Fruit fly (Drosophila melanogaster) whole organism, wandering third instar larva: ENCODE measurements around the gene Cpr67B.

ENCODE experiments used
- Abd-B ChIP-seq: fragments of >200 bp; optimal IDR thresholded peaks from 2 replicates; lab custom pipeline; 2017; ENCODE audit warnings: missing biosample characterization, missing genetic modification characterization
- CG32264 ChIP-seq: fragments of 200-800 bp; sonication (Bioruptor generic); optimal IDR thresholded peaks from 2 replicates; lab custom pipeline; 2016; ENCODE audit warnings: missing biosample characterization, missing genetic modification characterization
- CG9705 ChIP-seq: fragments of 200-800 bp; sonication (Bioruptor generic); optimal IDR thresholded peaks from 2 replicates; lab custom pipeline; 2018; ENCODE audit warnings: missing biosample characterization, mild to moderate bottlenecking, missing genetic modification characterization
- CrebA ChIP-seq: fragments of 200-800 bp; sonication (Bioruptor generic); optimal IDR thresholded peaks from 2 replicates; lab custom pipeline; 2016; ENCODE audit warnings: missing biosample characterization, mild to moderate bottlenecking, missing genetic modification characterization, borderline replicate concordance
- Dfd ChIP-seq: fragments of >200 bp; optimal IDR thresholded peaks from 2 replicates; lab custom pipeline; 2017; ENCODE audit warnings: missing biosample characterization, missing genetic modification characterization
- Dif ChIP-seq: fragments of 200-275, 200-300 bp; sonication (Bioruptor generic); optimal IDR thresholded peaks from 2 replicates; lab custom pipeline; 2018; ENCODE audit warnings: missing biosample characterization, missing genetic modification characterization; ENCODE audit not compliant: partially characterized antibody
- GATAd ChIP-seq: sonication (Bioruptor generic); optimal IDR thresholded peaks from 2 replicates; lab custom pipeline; 2016; ENCODE audit warnings: missing biosample characterization, missing genetic modification characterization
- HLH106 ChIP-seq: fragments of 200-800 bp; optimal IDR thresholded peaks from 3 replicates; lab custom pipeline; 2019; ENCODE audit warnings: missing biosample characterization, mild to moderate bottlenecking, missing genetic modification characterization, moderate library complexity
- Hnf4 ChIP-seq: fragments of 200-800 bp; sonication (Bioruptor generic); optimal IDR thresholded peaks from 2 replicates; lab custom pipeline; 2016; ENCODE audit warnings: missing biosample characterization, mild to moderate bottlenecking, missing genetic modification characterization
- Hr78 ChIP-seq: fragments of >200 bp; optimal IDR thresholded peaks from 2 replicates; lab custom pipeline; 2017; ENCODE audit warnings: missing biosample characterization, missing genetic modification characterization
- Hr83 ChIP-seq: fragments of 200-300 bp; sonication (Bioruptor generic); optimal IDR thresholded peaks from 2 replicates; lab custom pipeline; 2016; ENCODE audit warnings: missing biosample characterization, mild to moderate bottlenecking, missing genetic modification characterization, moderate library complexity; ENCODE audit not compliant: poor library complexity, severe bottlenecking
- Jra ChIP-seq: sonication (Bioruptor generic); optimal IDR thresholded peaks from 2 replicates; lab custom pipeline; 2016; ENCODE audit warnings: missing biosample characterization, missing genetic modification characterization
- Mio ChIP-seq: sonication (Bioruptor generic); optimal IDR thresholded peaks from 2 replicates; lab custom pipeline; 2016; ENCODE audit warnings: missing biosample characterization, missing genetic modification characterization
- Myc ChIP-seq: fragments of >200 bp; optimal IDR thresholded peaks from 2 replicates; lab custom pipeline; 2017
- N ChIP-seq: fragments of >200 bp; optimal IDR thresholded peaks from 2 replicates; lab custom pipeline; 2018; ENCODE audit warnings: missing biosample characterization, missing external identifiers, missing genetic modification characterization
- OdsH ChIP-seq: fragments of 200-800 bp; sonication (Bioruptor generic); optimal IDR thresholded peaks from 2 replicates; lab custom pipeline; 2016; ENCODE audit warnings: missing biosample characterization, mild to moderate bottlenecking, missing genetic modification characterization
- Rel ChIP-seq, 2 experiments: fragments of 200-800 bp; sonication (Bioruptor generic) in 1 of 2; optimal IDR thresholded peaks; 2 replicates in 1 of 2; 3 replicates in 1 of 2; lab custom pipeline; 2016 to 2019; ENCODE audit warnings: mild to moderate bottlenecking in 2 of 2, missing biosample characterization in 2 of 2, missing genetic modification characterization in 2 of 2, moderate library complexity in 1 of 2
- Sp1 ChIP-seq: fragments of 200-800 bp; sonication (Bioruptor generic); optimal IDR thresholded peaks from 3 replicates; lab custom pipeline; 2019; ENCODE audit warnings: missing biosample characterization, mild to moderate bottlenecking, missing genetic modification characterization, moderate library complexity
- Vsx2 ChIP-seq: fragments of 200-300, 225-300 bp; sonication (Bioruptor generic); optimal IDR thresholded peaks from 2 replicates; lab custom pipeline; 2018; ENCODE audit warnings: missing biosample characterization, missing genetic modification characterization; ENCODE audit not compliant: partially characterized antibody
- br ChIP-seq: fragments of 200-800 bp; sonication (Bioruptor generic); optimal IDR thresholded peaks from 2 replicates; lab custom pipeline; 2016; ENCODE audit warnings: missing biosample characterization, missing genetic modification characterization
- brk ChIP-seq: fragments of 200-800 bp; sonication (Bioruptor generic); optimal IDR thresholded peaks from 2 replicates; lab custom pipeline; 2016; ENCODE audit warnings: missing biosample characterization, mild to moderate bottlenecking, missing genetic modification characterization
- dl ChIP-seq, 2 experiments: fragments of 175-275, 200-275 bp in 1 of 2; fragments of 200-275 bp in 1 of 2; sonication (Bioruptor generic); optimal IDR thresholded peaks; lab custom pipeline; 2018; ENCODE audit warnings: mild to moderate bottlenecking in 2 of 2, missing biosample characterization in 2 of 2, missing genetic modification characterization in 2 of 2, moderate library complexity in 2 of 2; ENCODE audit not compliant: partially characterized antibody in 2 of 2, insufficient read depth in 1 of 2
- dmrt93B ChIP-seq: fragments of 200-800 bp; sonication (Bioruptor generic); optimal IDR thresholded peaks from 2 replicates; lab custom pipeline; 2018; ENCODE audit warnings: missing biosample characterization, mild to moderate bottlenecking, missing genetic modification characterization
- dsf ChIP-seq: sonication (Bioruptor generic); optimal IDR thresholded peaks from 2 replicates; lab custom pipeline; 2016; ENCODE audit warnings: missing biosample characterization, missing genetic modification characterization, borderline replicate concordance
- ey ChIP-seq: fragments of 200-800 bp; sonication (Bioruptor generic); optimal IDR thresholded peaks from 2 replicates; lab custom pipeline; 2016; ENCODE audit warnings: missing biosample characterization, missing genetic modification characterization
- foxo ChIP-seq, 2 experiments: fragments of 200-800 bp; sonication (Bioruptor generic); optimal IDR thresholded peaks; 2 replicates in 1 of 2; 3 replicates in 1 of 2; lab custom pipeline; 2016 to 2017; ENCODE audit warnings: missing biosample characterization in 2 of 2, missing genetic modification characterization in 2 of 2
- fru ChIP-seq: fragments of 200-800 bp; sonication (Bioruptor generic); optimal IDR thresholded peaks from 3 replicates; lab custom pipeline; 2016; ENCODE audit warnings: missing biosample characterization, mild to moderate bottlenecking, missing genetic modification characterization
- h ChIP-seq: fragments of 200-800 bp; sonication (Bioruptor generic); optimal IDR thresholded peaks from 3 replicates; lab custom pipeline; 2016; ENCODE audit warnings: missing biosample characterization, mild to moderate bottlenecking, missing genetic modification characterization
- jim ChIP-seq: fragments of 175-275, 200-325 bp; sonication (Bioruptor generic); optimal IDR thresholded peaks from 2 replicates; lab custom pipeline; 2016; ENCODE audit warnings: missing biosample characterization, mild to moderate bottlenecking, missing genetic modification characterization
- lola ChIP-seq: fragments of >200 bp; optimal IDR thresholded peaks from 2 replicates; lab custom pipeline; 2017; ENCODE audit warnings: missing biosample characterization, missing genetic modification characterization
- pan ChIP-seq: fragments of >200 bp; optimal IDR thresholded peaks from 2 replicates; lab custom pipeline; 2017
- psq ChIP-seq: fragments of 200-800 bp; sonication (Bioruptor generic); optimal IDR thresholded peaks from 3 replicates; lab custom pipeline; 2017; ENCODE audit warnings: missing biosample characterization, mild to moderate bottlenecking, missing genetic modification characterization, moderate library complexity
- rgr ChIP-seq: fragments of 200-800 bp; sonication (Bioruptor generic); optimal IDR thresholded peaks from 3 replicates; lab custom pipeline; 2016; ENCODE audit warnings: missing biosample characterization, mild to moderate bottlenecking, missing genetic modification characterization
- sage ChIP-seq: fragments of 200-800 bp; sonication (Bioruptor generic); optimal IDR thresholded peaks from 2 replicates; lab custom pipeline; 2016; ENCODE audit warnings: missing biosample characterization, mild to moderate bottlenecking, missing genetic modification characterization
- sv ChIP-seq: fragments of 200-800 bp; sonication (Bioruptor generic); optimal IDR thresholded peaks from 3 replicates; lab custom pipeline; 2016; ENCODE audit warnings: missing biosample characterization, missing genetic modification characterization
- tai ChIP-seq: sonication (Bioruptor generic); optimal IDR thresholded peaks from 2 replicates; lab custom pipeline; 2016; ENCODE audit warnings: missing biosample characterization, missing genetic modification characterization
- usp ChIP-seq: fragments of >200 bp; optimal IDR thresholded peaks from 2 replicates; lab custom pipeline; 2017; ENCODE audit warnings: missing biosample characterization, missing genetic modification characterization
- woc ChIP-seq: sonication (Bioruptor generic); optimal IDR thresholded peaks from 2 replicates; lab custom pipeline; 2016; ENCODE audit warnings: missing biosample characterization, mild to moderate bottlenecking, missing genetic modification characterization

Cpr67B gene

dm6 chr3L:9426656-9427294 is 22.2 kb downstream of the Cpr67B start, which contains the start of the genes Atat and Shc (continued):
- TF ChIP-seq Vsx2 (GFP tag; lab: Kevin White, UChicago) (no peak), Hr78 (GFP tag; lab: Kevin White, UChicago) (no peak), woc (GFP tag; lab: Kevin White, UChicago) (peak; percentile 99), tai (GFP tag; lab: Kevin White, UChicago) (peak; percentile 99)

- TF ChIP-seq CrebA (GFP tag; lab: Kevin White, UChicago) = no peak
- no peak for TF ChIP-seq usp (GFP tag; lab: Kevin White, UChicago)
- peak; percentile 21 for TF ChIP-seq Mio
- TF ChIP-seq Dif (GFP tag; lab: Kevin White, UChicago) = no peak
- TF ChIP-seq N = no peak
- peak; percentile 28 for TF ChIP-seq dmrt93B (GFP tag; lab: Kevin White, UChicago)
- peak; percentile 93 for TF ChIP-seq Myc (lab: Kevin White, UChicago)
- TF ChIP-seq dl (GFP tag; optimal IDR thresholded peaks at IDR 0.05; lab: Kevin White, UChicago; ENCODE audit: insufficient read depth in 1 of 2, partially characterized antibody in 2 of 2) = no peak
- TF ChIP-seq sv (GFP tag; lab: Kevin White, UChicago) = peak; percentile 44
- TF ChIP-seq CG9705 (GFP tag; lab: Kevin White, UChicago) = peak; percentile 27
- peak; percentile 44 for TF ChIP-seq HLH106 (tag; lab: Kevin White, UChicago)
- peak; percentile 30 for TF ChIP-seq OdsH (GFP tag; lab: Kevin White, UChicago)
- TF ChIP-seq lola (GFP tag; lab: Kevin White, UChicago) = no peak
- TF ChIP-seq br = no peak
- TF ChIP-seq brk (GFP tag; lab: Kevin White, UChicago) = peak; percentile 36
- peak in 1 of 2 experiments; percentile 41 for TF ChIP-seq foxo (GFP tag; optimal IDR thresholded peaks at IDR 0.05; lab: Kevin White, UChicago)
- no peak for TF ChIP-seq Dfd (GFP tag; lab: Kevin White, UChicago)
- no peak for TF ChIP-seq pan (lab: Kevin White, UChicago)
- peak; percentile 82 for TF ChIP-seq Hr83 (GFP tag; lab: Kevin White, UChicago)
- TF ChIP-seq tai (GFP tag; lab: Kevin White, UChicago) = no peak
- TF ChIP-seq rgr (GFP tag; lab: Kevin White, UChicago) = peak; percentile 76
- TF ChIP-seq Rel (GFP tag; optimal IDR thresholded peaks at IDR 0.05; lab: Kevin White, UChicago) = no peak
- TF ChIP-seq Rel (tag; optimal IDR thresholded peaks at IDR 0.05; lab: Kevin White, UChicago) = peak; percentile 86
- no peak for TF ChIP-seq CG32264
- no peak for TF ChIP-seq Hr78 (GFP tag; lab: Kevin White, UChicago)
- peak; percentile 38 for TF ChIP-seq Hnf4
- TF ChIP-seq jim (GFP tag; lab: Kevin White, UChicago) = no peak
- no peak for TF ChIP-seq Vsx2 (GFP tag; lab: Kevin White, UChicago)
- TF ChIP-seq GATAd (GFP tag; lab: Kevin White, UChicago) = peak; percentile 44
- TF ChIP-seq sage (GFP tag; lab: Kevin White, UChicago) = peak; percentile 20
- no peak for TF ChIP-seq Jra (GFP tag; lab: Kevin White, UChicago)
- TF ChIP-seq Sp1 (GFP tag; lab: Kevin White, UChicago) = peak; percentile 76
- peak; percentile 9 for TF ChIP-seq psq (GFP tag; lab: Kevin White, UChicago)
- no peak for TF ChIP-seq Abd-B (GFP tag; lab: Kevin White, UChicago)
- TF ChIP-seq woc (GFP tag; lab: Kevin White, UChicago) = no peak
- peak; percentile 31 for TF ChIP-seq h (GFP tag; lab: Kevin White, UChicago)
- TF ChIP-seq ey = no peak
- TF ChIP-seq fru = peak; percentile 22
- peak; percentile 9 for TF ChIP-seq dsf
Measured at dm6 chr3L:9429665-9430607, 25.3 kb downstream of the Cpr67B start, which contains the start of the genes RpS17 and MTF-1. Gene RpS17, minus strand, starts transcription at chr3L:9429821. Gene MTF-1, plus strand, starts transcription at chr3L:9430312.
